Worm (Caenorhabditis elegans) whole organism, L3 larva: Measurements from ENCODE around the gene set-1.

Experiments
- aly-2 ChIP-seq: fragments of 150-350 bp; optimal IDR thresholded peaks from 2 replicates; lab custom pipeline; 2014; ENCODE audit warnings: missing biosample characterization, missing genetic modification characterization
- ama-1 ChIP-seq: fragments of 150-350 bp; optimal IDR thresholded peaks from 2 replicates; lab custom pipeline; 2018
- ceh-16 ChIP-seq: sonication (generic microtip); optimal IDR thresholded peaks from 2 replicates; lab custom pipeline; 2017; ENCODE audit warnings: missing biosample characterization, missing genetic modification characterization
- ceh-28 ChIP-seq: fragments of 150-350 bp; optimal IDR thresholded peaks from 2 replicates; lab custom pipeline; 2014; ENCODE audit warnings: missing biosample characterization, missing genetic modification reagents, missing genetic modification characterization
- ceh-82 ChIP-seq: fragments of 150-350 bp; optimal IDR thresholded peaks from 2 replicates; lab custom pipeline; 2014; ENCODE audit warnings: missing biosample characterization, missing genetic modification characterization
- ceh-9 ChIP-seq: sonication (generic microtip); optimal IDR thresholded peaks from 2 replicates; lab custom pipeline; 2018; ENCODE audit warnings: missing biosample characterization, missing genetic modification characterization
- daf-12 ChIP-seq: fragments of 150-350 bp; optimal IDR thresholded peaks from 2 replicates; lab custom pipeline; 2014; ENCODE audit warnings: missing biosample characterization, missing genetic modification reagents, missing genetic modification characterization
- egl-27 ChIP-seq: sonication (generic microtip); optimal IDR thresholded peaks from 4 replicates; lab custom pipeline; 2017; ENCODE audit warnings: missing biosample characterization, missing genetic modification reagents, missing genetic modification characterization
- elt-1 ChIP-seq: fragments of 150-350 bp; optimal IDR thresholded peaks from 2 replicates; lab custom pipeline; 2014; ENCODE audit warnings: missing biosample characterization, missing genetic modification characterization
- eor-1 ChIP-seq, 2 experiments: fragments of 150-350 bp; optimal IDR thresholded peaks; 2 replicates each; lab custom pipeline; 2014 to 2018; ENCODE audit warnings: missing biosample characterization in 2 of 2, missing genetic modification characterization in 2 of 2
- fos-1 ChIP-seq: fragments of 150-350 bp; optimal IDR thresholded peaks from 2 replicates; lab custom pipeline; 2014; ENCODE audit warnings: missing biosample characterization, missing genetic modification characterization
- jun-1 ChIP-seq: fragments of 150-350 bp; optimal IDR thresholded peaks from 2 replicates; lab custom pipeline; 2014; ENCODE audit warnings: missing biosample characterization, missing genetic modification reagents, missing genetic modification characterization
- lin-39 ChIP-seq: fragments of 150-350 bp; optimal IDR thresholded peaks from 2 replicates; lab custom pipeline; 2018; ENCODE audit warnings: missing biosample characterization, missing genetic modification reagents, missing genetic modification characterization
- lsy-12 ChIP-seq: sonication (generic microtip); optimal IDR thresholded peaks from 2 replicates; lab custom pipeline; 2016; ENCODE audit warnings: mild to moderate bottlenecking, missing genetic modification characterization, missing compliant biosample characterization
- mml-1 ChIP-seq: fragments of 150-350 bp; sonication (generic microtip); optimal IDR thresholded peaks from 3 replicates; lab custom pipeline; 2014; ENCODE audit warnings: missing biosample characterization, missing genetic modification characterization
- nfya-1 ChIP-seq: sonication (generic microtip); optimal IDR thresholded peaks from 2 replicates; lab custom pipeline; 2017; ENCODE audit warnings: missing genetic modification characterization, mild to moderate bottlenecking, missing compliant biosample characterization, antibody characterized with exemption, moderate library complexity; ENCODE audit not compliant: insufficient read depth
- nhr-11 ChIP-seq: fragments of 150-350 bp; optimal IDR thresholded peaks from 2 replicates; lab custom pipeline; 2014; ENCODE audit warnings: missing biosample characterization, missing genetic modification characterization
- nhr-23 ChIP-seq: fragments of 150-350 bp; optimal IDR thresholded peaks from 2 replicates; lab custom pipeline; 2014; ENCODE audit warnings: missing biosample characterization, missing genetic modification reagents, missing genetic modification characterization
- nhr-28 ChIP-seq: fragments of 150-350 bp; optimal IDR thresholded peaks from 2 replicates; lab custom pipeline; 2014; ENCODE audit warnings: missing biosample characterization, missing genetic modification characterization
- nhr-43 ChIP-seq: sonication (generic microtip); optimal IDR thresholded peaks from 2 replicates; lab custom pipeline; 2016; ENCODE audit warnings: mild to moderate bottlenecking, missing genetic modification characterization, missing compliant biosample characterization; ENCODE audit not compliant: poor library complexity, severe bottlenecking
- pha-4 ChIP-seq: fragments of 150-350 bp; optimal IDR thresholded peaks from 2 replicates; lab custom pipeline; 2014; ENCODE audit warnings: missing biosample characterization, missing genetic modification reagents, missing genetic modification characterization
- sea-2 ChIP-seq: fragments of 150-350 bp; sonication (generic microtip); optimal IDR thresholded peaks from 4 replicates; lab custom pipeline; 2014; ENCODE audit warnings: missing biosample characterization, missing genetic modification reagents, missing genetic modification characterization
- tbx-2 ChIP-seq: sonication (generic microtip); optimal IDR thresholded peaks from 2 replicates; lab custom pipeline; 2016; ENCODE audit warnings: mild to moderate bottlenecking, missing genetic modification characterization, missing compliant biosample characterization
- zag-1 ChIP-seq: fragments of 150-350 bp; optimal IDR thresholded peaks from 2 replicates; lab custom pipeline; 2014; ENCODE audit warnings: missing biosample characterization, missing genetic modification characterization
- ztf-11 ChIP-seq: fragments of 150-350 bp; optimal IDR thresholded peaks from 2 replicates; lab custom pipeline; 2014; ENCODE audit warnings: missing biosample characterization, missing genetic modification characterization
- ztf-4 ChIP-seq: fragments of 150-350 bp; optimal IDR thresholded peaks from 2 replicates; lab custom pipeline; 2014; ENCODE audit warnings: missing biosample characterization, missing genetic modification characterization

set-1 gene

ce11 chrIII:6402346-6402745 lies 49.8 kb downstream of the set-1 start:
- TF ChIP-seq egl-27 (tag; lab: Kevin White, UChicago) (no peak), pha-4 (no peak), tbx-2 (tag; lab: Kevin White, UChicago) (no peak), ceh-82 (tag; lab: Kevin White, UChicago) (no peak), zag-1 (tag; lab: Kevin White, UChicago) (no peak), ztf-4 (tag; lab: Kevin White, UChicago) (no peak), mml-1 (tag; lab: Kevin White, UChicago) (no peak), nhr-28 (no peak), jun-1 (tag; lab: Kevin White, UChicago) (no peak), ztf-11 (tag; lab: Kevin White, UChicago) (no peak), lin-39 (tag; lab: Kevin White, UChicago) (peak; percentile 56), ceh-9 (tag; lab: Kevin White, UChicago) (no peak), ceh-16 (no peak), aly-2 (tag; lab: Kevin White, UChicago) (no peak), ceh-28 (tag; lab: Kevin White, UChicago) (no peak), nhr-11 (peak; percentile 65), daf-12 (tag; lab: Kevin White, UChicago) (no peak), ama-1 (lab: Kevin White, UChicago) (no peak), fos-1 (tag; lab: Kevin White, UChicago) (no peak), nhr-43 (tag; lab: Kevin White, UChicago) (no peak), elt-1 (tag; lab: Kevin White, UChicago) (no peak), eor-1 (tag; optimal IDR thresholded peaks at IDR 0.05; lab: Kevin White, UChicago) (no peak), sea-2 (GFP tag; lab: Kevin White, UChicago) (no peak), nhr-23 (tag; lab: Kevin White, UChicago) (no peak), nfya-1 (tag; lab: Kevin White, UChicago) (peak; percentile 23), lsy-12 (no peak)
